Worm (Caenorhabditis elegans): ENCODE data around the gene sro-1.

The sro-1 gene

ce11 chrII:7489605-7490004, 24.2 kb upstream of the sro-1 start, which contains the start of gene D1022.9:
Gene D1022.9, minus strand, starts transcription at chrII:7489705.
- TF ChIP-seq elt-1 (tag; optimal IDR thresholded peaks at IDR 0.05) (no peak), elt-2 (tag; optimal IDR thresholded peaks at IDR 0.05) (no peak), mml-1 (tag; optimal IDR thresholded peaks at IDR 0.05) (no peak), mdl-1 (tag; optimal IDR thresholded peaks at IDR 0.05) (no peak), skn-1 (tag; optimal IDR thresholded peaks at IDR 0.05) (no peak), pqm-1 (tag; optimal IDR thresholded peaks at IDR 0.05) (no peak), ceh-82 (tag; optimal IDR thresholded peaks at IDR 0.05) (no peak), daf-12 (tag; optimal IDR thresholded peaks at IDR 0.05) (no peak), unc-39 (tag; optimal IDR thresholded peaks at IDR 0.05) (no peak), eor-1 (tag; optimal IDR thresholded peaks at IDR 0.05) (no peak)

ce11 chrII:7483009-7483408, 17.6 kb upstream of the sro-1 start, which contains the start of gene cah-2:
Gene cah-2, minus strand, starts transcription at chrII:7483109.
- no peak for TF ChIP-seq fkh-2 (tag; optimal IDR thresholded peaks at IDR 0.05)
- TF ChIP-seq nhr-23 (tag; optimal IDR thresholded peaks at IDR 0.05) = no peak
- TF ChIP-seq nhr-28 (tag; optimal IDR thresholded peaks at IDR 0.05) = no peak

- no peak for TF ChIP-seq ceh-9 (tag; optimal IDR thresholded peaks at IDR 0.05)
- no peak for TF ChIP-seq daf-12 (tag; optimal IDR thresholded peaks at IDR 0.05)
- no peak for TF ChIP-seq elt-1 (tag; optimal IDR thresholded peaks at IDR 0.05)
- no peak for TF ChIP-seq fkh-10 (GFP tag; optimal IDR thresholded peaks at IDR 0.05)
- no peak for TF ChIP-seq nhr-28 (tag; optimal IDR thresholded peaks at IDR 0.05)
- TF ChIP-seq pqm-1 (tag; optimal IDR thresholded peaks at IDR 0.05) = peak; percentile 13
- TF ChIP-seq ceh-28 (tag; optimal IDR thresholded peaks at IDR 0.05) = peak; percentile 79
- TF ChIP-seq pha-4 (tag; optimal IDR thresholded peaks at IDR 0.05) = peak; percentile 81
- TF ChIP-seq fos-1 (tag; optimal IDR thresholded peaks at IDR 0.05) = peak; percentile 31
- no peak for TF ChIP-seq skn-1 (tag; optimal IDR thresholded peaks at IDR 0.05)
- peak; percentile 79 for TF ChIP-seq nhr-23 (tag; optimal IDR thresholded peaks at IDR 0.05)
- peak; percentile 77 for TF ChIP-seq nfya-1 (tag; optimal IDR thresholded peaks at IDR 0.05; ENCODE audit: insufficient read depth)
- TF ChIP-seq aly-2 (tag; optimal IDR thresholded peaks at IDR 0.05) = no peak
- TF ChIP-seq lin-39 (tag; optimal IDR thresholded peaks at IDR 0.05) = no peak
- peak; percentile 4 for TF ChIP-seq nhr-11 (tag; optimal IDR thresholded peaks at IDR 0.05)
- TF ChIP-seq zag-1 (tag; optimal IDR thresholded peaks at IDR 0.05) = no peak
- no peak for TF ChIP-seq sea-2 (GFP tag; optimal IDR thresholded peaks at IDR 0.05)
- TF ChIP-seq egl-27 (tag; optimal IDR thresholded peaks at IDR 0.05) = no peak
- TF ChIP-seq nhr-77 (tag; optimal IDR thresholded peaks at IDR 0.05) = no peak
- no peak for TF ChIP-seq eor-1 (tag; optimal IDR thresholded peaks at IDR 0.05)
- peak; percentile 82 for TF ChIP-seq tbx-2 (tag; optimal IDR thresholded peaks at IDR 0.05)
- TF ChIP-seq hmg-11 (tag; optimal IDR thresholded peaks at IDR 0.05) = peak; percentile 85
- TF ChIP-seq ZK546.5 (tag; optimal IDR thresholded peaks at IDR 0.05) = no peak
- no peak for TF ChIP-seq nhr-12 (tag; optimal IDR thresholded peaks at IDR 0.05)
- peak; percentile 26 for TF ChIP-seq ceh-82 (tag; optimal IDR thresholded peaks at IDR 0.05)
- TF ChIP-seq snpc-4 (tag; optimal IDR thresholded peaks at IDR 0.05) = peak; percentile 62
- TF ChIP-seq ztf-11 (tag; optimal IDR thresholded peaks at IDR 0.05) = no peak
- TF ChIP-seq jun-1 (tag; optimal IDR thresholded peaks at IDR 0.05) = peak; percentile 73
- TF ChIP-seq R02D3.7 (tag; optimal IDR thresholded peaks at IDR 0.05) = peak; percentile 79
- peak; percentile 37 for TF ChIP-seq egl-5 (tag; optimal IDR thresholded peaks at IDR 0.05)
- peak; percentile 83 for TF ChIP-seq lsy-12 (tag; optimal IDR thresholded peaks at IDR 0.05)
- no peak for TF ChIP-seq nhr-67 (tag; optimal IDR thresholded peaks at IDR 0.05)
- TF ChIP-seq mml-1 (tag; optimal IDR thresholded peaks at IDR 0.05) = no peak
- TF ChIP-seq elt-3 (tag; optimal IDR thresholded peaks at IDR 0.05) = peak in 1 of 3 experiments; percentile 26
- TF ChIP-seq nhr-43 (tag; optimal IDR thresholded peaks at IDR 0.05; ENCODE audit: poor library complexity, severe bottlenecking) = peak; percentile 67
- no peak for TF ChIP-seq ama-1 (optimal IDR thresholded peaks at IDR 0.05)
- TF ChIP-seq nhr-25 (tag; optimal IDR thresholded peaks at IDR 0.05) = peak; percentile 81
- no peak for TF ChIP-seq mdl-1 (tag; optimal IDR thresholded peaks at IDR 0.05)
- no peak for TF ChIP-seq ceh-16 (tag; optimal IDR thresholded peaks at IDR 0.05)
- TF ChIP-seq fkh-2 (tag; optimal IDR thresholded peaks at IDR 0.05) = no peak
- TF ChIP-seq unc-62 (GFP tag; optimal IDR thresholded peaks at IDR 0.05) = peak; percentile 60
- no peak for TF ChIP-seq unc-39 (tag; optimal IDR thresholded peaks at IDR 0.05)
- peak; percentile 80 for TF ChIP-seq lin-15B (tag; optimal IDR thresholded peaks at IDR 0.05)
- no peak for TF ChIP-seq nhr-76 (tag; optimal IDR thresholded peaks at IDR 0.05)
- TF ChIP-seq ztf-4 (tag; optimal IDR thresholded peaks at IDR 0.05) = no peak
- no peak for TF ChIP-seq nhr-237 (tag; optimal IDR thresholded peaks at IDR 0.05)
- peak; percentile 60 for TF ChIP-seq elt-2 (tag; optimal IDR thresholded peaks at IDR 0.05)
These were observed 13.2 kb upstream of the sro-1 start, which contains the start of the genes aka-1 and ubc-6 for ce11 chrII:7478487-7479234. Gene aka-1, minus strand, starts transcription at chrII:7478537. Gene ubc-6, plus strand, starts transcription at chrII:7479187.
